Worm (Caenorhabditis elegans): ENCODE measurements around the gene F56C4.1.

DNA sequence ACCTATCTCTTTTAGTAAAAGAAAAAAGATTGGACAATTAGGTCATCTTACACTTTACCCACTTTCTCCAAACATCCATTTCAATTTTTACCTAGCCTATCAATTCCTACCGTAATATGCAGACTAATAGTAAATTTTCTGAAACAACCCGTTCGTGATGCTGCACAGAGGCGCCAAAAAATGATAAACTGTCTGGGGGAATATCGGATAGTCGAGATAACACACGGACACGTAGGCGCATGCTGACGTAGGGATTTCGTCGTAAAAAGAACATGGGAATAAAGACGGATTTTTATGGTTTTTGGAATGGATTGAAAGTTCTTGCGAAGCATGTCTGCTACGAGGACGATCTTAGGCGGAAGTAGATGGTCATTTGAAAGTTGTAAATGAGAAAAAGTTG, 20.4 kb upstream of the F56C4.1 start:
- no peak for TF ChIP-seq vab-15 (tag; optimal IDR thresholded peaks at IDR 0.05)
- no peak for TF ChIP-seq ama-1 (optimal IDR thresholded peaks at IDR 0.05)

All from whole organism, L1 larva.